Fruit fly (Drosophila melanogaster): ENCODE data around the gene wake.

wake gene

dm6 chr3R:22626842-22627392 is 12.7 kb upstream of the wake start:
- no peak for TF ChIP-seq CTCF (optimal IDR thresholded peaks at IDR 0.05)
- TF ChIP-seq CG8478 (optimal IDR thresholded peaks at IDR 0.05), result no peak

- TF ChIP-seq CTCF (optimal IDR thresholded peaks at IDR 0.05) (no peak), CG8478 (optimal IDR thresholded peaks at IDR 0.05) (no peak)
These were observed 11.6 kb upstream of the wake start for dm6 chr3R:22627936-22628513.

dm6 chr3R:22629174-22629573 is 10.4 kb upstream of the wake start:
- no peak for TF ChIP-seq CG8478 (optimal IDR thresholded peaks at IDR 0.05)
- no peak for TF ChIP-seq CTCF (optimal IDR thresholded peaks at IDR 0.05)

- no peak for TF ChIP-seq CTCF (optimal IDR thresholded peaks at IDR 0.05)
- TF ChIP-seq CG8478 (optimal IDR thresholded peaks at IDR 0.05), result no peak
These were observed 8.5 kb upstream of the wake start for dm6 chr3R:22631156-22631555.

- no peak for TF ChIP-seq CTCF (optimal IDR thresholded peaks at IDR 0.05)
- no peak for TF ChIP-seq CG8478 (optimal IDR thresholded peaks at IDR 0.05)
These were observed 7.4 kb upstream of the wake start for dm6 chr3R:22632181-22632580.

- no peak for TF ChIP-seq CTCF (optimal IDR thresholded peaks at IDR 0.05)
These were observed 6.6 kb upstream of the wake start for dm6 chr3R:22632980-22633379.

- TF ChIP-seq CTCF (optimal IDR thresholded peaks at IDR 0.05) (no peak), CG8478 (optimal IDR thresholded peaks at IDR 0.05) (no peak)
These were observed 4.8 kb upstream of the wake start for dm6 chr3R:22634549-22635410.

- TF ChIP-seq CG8478 (optimal IDR thresholded peaks at IDR 0.05) (no peak), CTCF (optimal IDR thresholded peaks at IDR 0.05) (no peak)
These were observed 3.7 kb upstream of the wake start for dm6 chr3R:22635684-22636566.

- TF ChIP-seq CTCF (optimal IDR thresholded peaks at IDR 0.05) (no peak), CG8478 (optimal IDR thresholded peaks at IDR 0.05) (no peak)
These were observed 3.1 kb upstream of the wake start for dm6 chr3R:22636567-22636889.

dm6 chr3R:22638604-22639238 is 887 bp upstream of the wake start:
- TF ChIP-seq CG8478 (optimal IDR thresholded peaks at IDR 0.05) (no peak), CTCF (optimal IDR thresholded peaks at IDR 0.05) (no peak)

- no peak for TF ChIP-seq CG8478 (optimal IDR thresholded peaks at IDR 0.05)
- TF ChIP-seq CTCF (optimal IDR thresholded peaks at IDR 0.05), result no peak
These were observed 10.3 kb downstream of the wake start for dm6 chr3R:22649859-22650258.

dm6 chr3R:22663115-22663514 is 23.5 kb downstream of the wake start:
- TF ChIP-seq CTCF (optimal IDR thresholded peaks at IDR 0.05), result no peak
- TF ChIP-seq CG8478 (optimal IDR thresholded peaks at IDR 0.05), result no peak

- TF ChIP-seq CTCF (optimal IDR thresholded peaks at IDR 0.05) (no peak), CG8478 (optimal IDR thresholded peaks at IDR 0.05) (no peak)
These were observed 24.7 kb downstream of the wake start for dm6 chr3R:22664274-22664673.

- TF ChIP-seq CTCF (optimal IDR thresholded peaks at IDR 0.05) (no peak), CG8478 (optimal IDR thresholded peaks at IDR 0.05) (no peak)
These were observed 27.1 kb downstream of the wake start for dm6 chr3R:22666449-22667283.
